Fruit fly (Drosophila melanogaster) whole organism, prepupa: ENCODE measurements around the gene CG14427.

Experiments used
- Blimp-1 ChIP-seq: fragments of 200-800 bp; sonication (Bioruptor generic); optimal IDR thresholded peaks from 3 replicates; lab custom pipeline; 2017; ENCODE audit warnings: missing biosample characterization, missing genetic modification characterization, mild to moderate bottlenecking, moderate library complexity, missing genetic modification reagents
- CG10669 ChIP-seq: fragments of 200-800 bp; sonication (Bioruptor generic); optimal IDR thresholded peaks from 3 replicates; lab custom pipeline; 2018; ENCODE audit warnings: missing biosample characterization, mild to moderate bottlenecking, missing genetic modification characterization, moderate library complexity
- CG11294 ChIP-seq: fragments of 200-800 bp; sonication (Bioruptor generic); IDR thresholded peaks from 2 replicates; pipeline ENCODE4 v1.3.6; 2022; ENCODE audit warnings: missing biosample characterization, missing genetic modification characterization
- CG11762 ChIP-seq: fragments of 200-800 bp; sonication (Bioruptor generic); optimal IDR thresholded peaks from 3 replicates; lab custom pipeline; 2016; ENCODE audit warnings: missing biosample characterization, missing genetic modification characterization; ENCODE audit not compliant: insufficient read depth
- CG11902 ChIP-seq: fragments of 200-800 bp; sonication (Bioruptor generic); optimal IDR thresholded peaks from 3 replicates; lab custom pipeline; 2016; ENCODE audit warnings: missing biosample characterization, missing genetic modification characterization
- CG15336 ChIP-seq: fragments of 200-800 bp; sonication (Bioruptor generic); IDR thresholded peaks from 2 replicates; pipeline ENCODE4 v1.3.6; 2022; ENCODE audit warnings: missing biosample characterization, missing genetic modification characterization
- CG1621 ChIP-seq: fragments of 200-800 bp; sonication (Bioruptor generic); optimal IDR thresholded peaks from 3 replicates; lab custom pipeline; 2018; ENCODE audit warnings: missing biosample characterization, mild to moderate bottlenecking, missing genetic modification characterization
- CG16779 ChIP-seq: fragments of 200-800 bp; sonication (Bioruptor generic); optimal IDR thresholded peaks from 3 replicates; lab custom pipeline; 2017; ENCODE audit warnings: missing biosample characterization, mild to moderate bottlenecking, missing genetic modification characterization
- CG32006 ChIP-seq: fragments of 200-800 bp; sonication (Bioruptor generic); optimal IDR thresholded peaks from 3 replicates; lab custom pipeline; 2017; ENCODE audit warnings: missing biosample characterization, mild to moderate bottlenecking, missing genetic modification characterization
- CG4318 ChIP-seq: fragments of 200-800 bp; sonication (Bioruptor generic); optimal IDR thresholded peaks from 3 replicates; lab custom pipeline; 2017; ENCODE audit warnings: missing biosample characterization, mild to moderate bottlenecking, missing genetic modification characterization
- CG6163 ChIP-seq: fragments of 200-800 bp; sonication (Bioruptor generic); IDR thresholded peaks from 3 replicates; pipeline ENCODE4 v1.3.6; 2022; ENCODE audit warnings: missing biosample characterization, missing genetic modification characterization
- CG6276 ChIP-seq: fragments of 200-800 bp; sonication (Bioruptor generic); optimal IDR thresholded peaks from 2 replicates; lab custom pipeline; 2017; ENCODE audit warnings: missing biosample characterization, mild to moderate bottlenecking, missing genetic modification characterization
- CG6808 ChIP-seq: fragments of 200-800 bp; sonication (Bioruptor generic); optimal IDR thresholded peaks from 3 replicates; lab custom pipeline; 2017; ENCODE audit warnings: missing biosample characterization, missing genetic modification characterization, mild to moderate bottlenecking, moderate library complexity, missing genetic modification reagents
- CG7368 ChIP-seq: fragments of 200-800 bp; sonication (Bioruptor generic); optimal IDR thresholded peaks from 3 replicates; lab custom pipeline; 2016; ENCODE audit warnings: missing biosample characterization, missing genetic modification characterization
- CG8119 ChIP-seq: fragments of 200-800 bp; sonication (Bioruptor generic); IDR thresholded peaks from 3 replicates; pipeline ENCODE4 v1.3.6; 2022; ENCODE audit warnings: missing biosample characterization, missing genetic modification characterization
- CG8319 ChIP-seq: fragments of 200-800 bp; sonication (Bioruptor generic); optimal IDR thresholded peaks from 3 replicates; lab custom pipeline; 2016; ENCODE audit warnings: missing biosample characterization, missing genetic modification characterization
- CG8632 ChIP-seq: fragments of 200-800 bp; sonication (Bioruptor generic); optimal IDR thresholded peaks from 3 replicates; lab custom pipeline; 2016; ENCODE audit warnings: missing biosample characterization, missing genetic modification characterization
- CG9139 ChIP-seq: fragments of 200-800 bp; sonication (Bioruptor generic); optimal IDR thresholded peaks from 3 replicates; lab custom pipeline; 2017; ENCODE audit warnings: missing biosample characterization, mild to moderate bottlenecking, missing genetic modification characterization
- Eip75B ChIP-seq: fragments of 200-800 bp; sonication (Bioruptor generic); optimal IDR thresholded peaks from 3 replicates; lab custom pipeline; 2016; ENCODE audit warnings: missing biosample characterization, missing genetic modification characterization
- Eip78C ChIP-seq: fragments of 200-800 bp; sonication (Bioruptor generic); peaks from one replicate; lab custom pipeline; 2016; ENCODE audit warnings: missing biosample characterization, missing genetic modification characterization
- Eip93F ChIP-seq: fragments of 200-800 bp; sonication (Bioruptor generic); optimal IDR thresholded peaks from 2 replicates; lab custom pipeline; 2016; ENCODE audit warnings: missing biosample characterization, mild to moderate bottlenecking, missing genetic modification characterization
- Ets21C ChIP-seq: fragments of 200-800 bp; sonication (Bioruptor generic); optimal IDR thresholded peaks from 3 replicates; lab custom pipeline; 2016; ENCODE audit warnings: missing biosample characterization, missing genetic modification characterization
- Ets96B ChIP-seq: fragments of 200-800 bp; optimal IDR thresholded peaks from 2 replicates; lab custom pipeline; 2019; ENCODE audit warnings: missing biosample characterization, mild to moderate bottlenecking, missing genetic modification characterization, moderate library complexity
- Hr38 ChIP-seq: sonication (Bioruptor generic); optimal IDR thresholded peaks from 2 replicates; lab custom pipeline; 2016; ENCODE audit warnings: missing biosample characterization, missing genetic modification characterization
- Hr4 ChIP-seq: fragments of 200-800 bp; sonication (Bioruptor generic); optimal IDR thresholded peaks from 3 replicates; lab custom pipeline; 2016; ENCODE audit warnings: missing biosample characterization, missing genetic modification characterization
- Met ChIP-seq: fragments of 200-800 bp; sonication (Bioruptor generic); optimal IDR thresholded peaks from 3 replicates; lab custom pipeline; 2016; ENCODE audit warnings: missing biosample characterization, missing genetic modification characterization
- OdsH ChIP-seq: fragments of 200-800 bp; sonication (Bioruptor generic); optimal IDR thresholded peaks from 3 replicates; lab custom pipeline; 2016; ENCODE audit warnings: missing biosample characterization, missing genetic modification characterization
- Smox ChIP-seq: fragments of 200-800 bp; sonication (Bioruptor generic); optimal IDR thresholded peaks from 3 replicates; lab custom pipeline; 2016; ENCODE audit warnings: missing biosample characterization, missing genetic modification characterization
- Sox102F ChIP-seq: fragments of 200-800 bp; sonication (Bioruptor generic); optimal IDR thresholded peaks from 2 replicates; lab custom pipeline; 2016; ENCODE audit warnings: missing biosample characterization, mild to moderate bottlenecking, missing genetic modification characterization
- Sox14 ChIP-seq: fragments of 200-800 bp; sonication (Bioruptor generic); optimal IDR thresholded peaks from 3 replicates; lab custom pipeline; 2016; ENCODE audit warnings: missing biosample characterization, missing genetic modification characterization
- Sox15 ChIP-seq: fragments of 200-800 bp; sonication (Bioruptor generic); optimal IDR thresholded peaks from 3 replicates; lab custom pipeline; 2016; ENCODE audit warnings: missing biosample characterization, missing genetic modification characterization
- achi ChIP-seq: fragments of 200-800 bp; sonication (Bioruptor generic); optimal IDR thresholded peaks from 3 replicates; lab custom pipeline; 2016; ENCODE audit warnings: missing biosample characterization, missing genetic modification characterization
- cyc ChIP-seq: fragments of 200-800 bp; sonication (Bioruptor generic); optimal IDR thresholded peaks from 3 replicates; lab custom pipeline; 2016; ENCODE audit warnings: missing biosample characterization, missing genetic modification characterization
- dac ChIP-seq: fragments of 200-800 bp; sonication (Bioruptor generic); optimal IDR thresholded peaks from 2 replicates; lab custom pipeline; 2017; ENCODE audit warnings: missing biosample characterization, mild to moderate bottlenecking, missing genetic modification characterization
- dsx ChIP-seq: fragments of 200-800 bp; optimal IDR thresholded peaks from 3 replicates; lab custom pipeline; 2019; ENCODE audit warnings: missing biosample characterization, mild to moderate bottlenecking, missing genetic modification characterization, moderate library complexity; ENCODE audit not compliant: poor library complexity, severe bottlenecking
- eg ChIP-seq: fragments of 200-800 bp; sonication (Bioruptor generic); IDR thresholded peaks from 3 replicates; pipeline ENCODE4 v1.3.6; 2022; ENCODE audit warnings: missing biosample characterization, missing genetic modification characterization
- esn ChIP-seq: fragments of 200-800 bp; sonication (Bioruptor generic); optimal IDR thresholded peaks from 2 replicates; lab custom pipeline; 2016; ENCODE audit warnings: missing biosample characterization, mild to moderate bottlenecking, missing genetic modification characterization, moderate library complexity
- fd59A ChIP-seq: fragments of 200-800 bp; sonication (Bioruptor generic); optimal IDR thresholded peaks from 2 replicates; lab custom pipeline; 2017; ENCODE audit warnings: missing biosample characterization, mild to moderate bottlenecking, missing genetic modification characterization, missing genetic modification reagents
- fkh ChIP-seq: fragments of 200-800 bp; sonication (Bioruptor generic); optimal IDR thresholded peaks from 3 replicates; lab custom pipeline; 2017; ENCODE audit warnings: missing biosample characterization, mild to moderate bottlenecking, missing genetic modification characterization, moderate library complexity
- lz ChIP-seq: fragments of 200-800 bp; sonication (Bioruptor generic); optimal IDR thresholded peaks from 3 replicates; lab custom pipeline; 2016; ENCODE audit warnings: missing biosample characterization, missing genetic modification characterization
- net ChIP-seq: fragments of 200-800 bp; sonication (Bioruptor generic); optimal IDR thresholded peaks from 3 replicates; lab custom pipeline; 2016; ENCODE audit warnings: missing biosample characterization, missing genetic modification characterization
- pdm3 ChIP-seq: fragments of 200-800 bp; sonication (Bioruptor generic); optimal IDR thresholded peaks from 3 replicates; lab custom pipeline; 2016; ENCODE audit warnings: missing biosample characterization, missing genetic modification characterization
- ss ChIP-seq, 2 experiments: fragments of 200-800 bp; sonication (Bioruptor generic); optimal IDR thresholded peaks; 2 replicates in 1 of 2; 3 replicates in 1 of 2; lab custom pipeline; 2017 to 2018; ENCODE audit warnings: mild to moderate bottlenecking in 2 of 2, missing biosample characterization in 2 of 2, missing genetic modification characterization in 2 of 2, moderate library complexity in 1 of 2
- svp ChIP-seq: fragments of 200-800 bp; sonication (Bioruptor generic); peaks from one replicate; lab custom pipeline; 2016; ENCODE audit warnings: missing biosample characterization, missing genetic modification characterization
- topi ChIP-seq: fragments of 200-800 bp; sonication (Bioruptor generic); optimal IDR thresholded peaks from 3 replicates; lab custom pipeline; 2016; ENCODE audit warnings: missing biosample characterization, missing genetic modification characterization

CG14427 gene

DNA sequence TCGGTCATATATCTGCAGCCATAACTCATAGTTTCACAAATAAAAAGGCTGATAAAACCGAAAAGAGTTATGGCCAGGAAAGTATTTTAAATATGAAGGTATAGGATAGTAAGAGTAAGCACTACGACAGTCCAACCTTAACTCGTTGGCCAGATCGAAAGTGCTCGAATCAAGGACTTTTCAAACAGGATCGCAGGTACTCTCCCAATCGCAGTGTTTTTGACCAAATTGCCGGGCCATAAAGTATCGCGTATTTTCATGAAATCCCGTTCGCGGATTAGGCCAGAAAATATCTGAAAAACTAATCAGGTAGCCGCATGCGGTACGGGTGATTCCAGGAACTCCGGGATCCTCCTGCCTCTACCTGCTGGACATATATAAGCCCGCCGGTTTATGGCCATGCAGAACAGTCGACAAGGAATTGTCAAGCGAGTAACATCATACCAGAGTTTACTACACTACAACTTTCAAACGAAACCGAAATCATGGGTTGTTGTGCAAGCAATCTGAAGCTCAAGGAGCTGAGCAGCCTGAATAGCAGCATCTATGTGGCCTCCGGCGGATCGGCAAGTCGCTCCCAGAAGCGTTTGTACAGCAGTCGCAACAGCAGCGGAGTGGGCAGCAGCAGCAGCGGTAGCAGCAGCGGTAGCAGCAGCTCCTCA is at the start of gene CG14427:
Gene CG14427, plus strand, starts transcription at position 399 of the 662 bp plus-strand sequence.
- TF ChIP-seq Hr38 (GFP tag; lab: Kevin White, UChicago) (no peak), CG10669 (no peak), CG11762 (GFP tag; lab: Kevin White, UChicago) (no peak), CG4318 (GFP tag; lab: Kevin White, UChicago) (no peak), topi (GFP tag; lab: Kevin White, UChicago) (no peak), CG16779 (tag; lab: Kevin White, UChicago) (no peak), Sox15 (no peak), achi (GFP tag; lab: Kevin White, UChicago) (no peak), fkh (GFP tag; lab: Kevin White, UChicago) (no peak), dac (GFP tag; lab: Kevin White, UChicago) (no peak), svp (GFP tag; lab: Kevin White, UChicago) (no peak), Blimp-1 (no peak), Ets21C (GFP tag; lab: Kevin White, UChicago) (no peak)

DNA sequence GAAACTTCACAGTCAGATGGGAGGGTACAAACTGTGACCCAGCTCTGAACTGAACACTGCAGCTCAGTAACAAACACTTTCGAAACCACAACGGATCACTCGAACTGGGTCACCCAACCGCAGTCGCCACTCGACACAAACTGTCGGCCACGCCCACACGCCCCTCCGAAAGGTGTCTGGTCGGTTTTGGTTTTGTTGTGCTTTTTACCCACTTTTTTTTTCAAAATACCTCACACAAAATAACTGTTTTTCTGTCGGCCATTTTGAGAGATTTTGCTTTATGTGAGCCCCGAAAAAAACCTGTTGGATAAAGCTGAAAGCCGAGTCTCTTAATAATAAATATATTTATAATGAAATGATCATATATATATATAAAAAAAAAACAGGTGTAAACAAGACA is 49.1 kb upstream of the CG14427 start, which contains the start of gene ogre:
Gene ogre, minus strand, starts transcription at position 33 of the 400 bp plus-strand sequence.
- peak; percentile 41 for TF ChIP-seq CG6276
- TF ChIP-seq CG15336 (GFP tag; lab: Robert Waterston, UW), result 0 out of 2 replicates have a peak, but pooled peaks have one; percentile 17
- TF ChIP-seq CG8119 (GFP tag; lab: Robert Waterston, UW), result peak; percentile 32; the same call in 1 of the 3 replicates
- TF ChIP-seq Blimp-1, result peak; percentile 50
- TF ChIP-seq Ets96B (tag; lab: Kevin White, UChicago), result no peak
- TF ChIP-seq svp (GFP tag; lab: Kevin White, UChicago), result peak; percentile 40
- TF ChIP-seq Sox14 (GFP tag; lab: Kevin White, UChicago), result no peak
- peak; percentile 31; the same call in 1 of the 3 replicates for TF ChIP-seq CG6163 (GFP tag; lab: Robert Waterston, UW)
- peak; percentile 58; the same call in 1 of the 3 replicates for TF ChIP-seq eg (GFP tag; lab: Robert Waterston, UW)

dm6 chrX:6993350-6993749 is 47.1 kb upstream of the CG14427 start, which contains the start of gene Inx7:
Gene Inx7 (minus strand): TSS chrX:6993612.
- no peak for TF ChIP-seq CG7368 (GFP tag; lab: Kevin White, UChicago)
- TF ChIP-seq fd59A, result no peak
- TF ChIP-seq dsx (GFP tag; lab: Kevin White, UChicago), result no peak
- no peak for TF ChIP-seq CG6276
- no peak for TF ChIP-seq CG11294 (GFP tag; lab: Robert Waterston, UW)
- no peak for TF ChIP-seq Sox102F (GFP tag; lab: Kevin White, UChicago)
- no peak for TF ChIP-seq CG8319
- TF ChIP-seq CG1621 (tag; lab: Kevin White, UChicago), result no peak

- TF ChIP-seq cyc (GFP tag; lab: Kevin White, UChicago) (peak; percentile 86), CG32006 (GFP tag; lab: Kevin White, UChicago) (peak; percentile 27), svp (GFP tag; lab: Kevin White, UChicago) (peak; percentile 88), CG11902 (GFP tag; lab: Kevin White, UChicago) (peak; percentile 32), Blimp-1 (peak; percentile 57), CG1621 (tag; lab: Kevin White, UChicago) (no peak), ss (GFP tag; optimal IDR thresholded peaks at IDR 0.05; lab: Kevin White, UChicago) (no peak), OdsH (GFP tag; lab: Kevin White, UChicago) (peak; percentile 62), achi (GFP tag; lab: Kevin White, UChicago) (peak; percentile 47), topi (GFP tag; lab: Kevin White, UChicago) (peak; percentile 86), Hr4 (GFP tag; lab: Kevin White, UChicago) (no peak), CG9139 (GFP tag; lab: Kevin White, UChicago) (no peak), dsx (GFP tag; lab: Kevin White, UChicago) (no peak), CG8632 (GFP tag; lab: Kevin White, UChicago) (peak; percentile 32), CG6808 (no peak), Smox (peak; percentile 83), lz (GFP tag; lab: Kevin White, UChicago) (peak; percentile 78), pdm3 (peak; percentile 56), net (peak; percentile 25), Eip78C (GFP tag; lab: Kevin White, UChicago) (peak; percentile 77), Eip75B (peak; percentile 14), esn (GFP tag; lab: Kevin White, UChicago) (peak; percentile 86), Met (GFP tag; lab: Kevin White, UChicago) (peak; percentile 84), Eip93F (GFP tag; lab: Kevin White, UChicago) (peak; percentile 34)
Observed at dm6 chrX:6993753-6994152, 46.6 kb upstream of the CG14427 start.
